Worm (Caenorhabditis elegans) whole organism, late embryonic: ENCODE measurements around the gene phlp-2.

Source experiments
- C08G9.2 ChIP-seq: sonication (generic microtip); optimal IDR thresholded peaks from 2 replicates; lab custom pipeline; 2016; ENCODE audit warnings: mild to moderate bottlenecking, missing genetic modification characterization, moderate library complexity, missing compliant biosample characterization
- F13H6.1 ChIP-seq: sonication (generic microtip); optimal IDR thresholded peaks from 2 replicates; lab custom pipeline; 2016; ENCODE audit warnings: missing genetic modification characterization, missing compliant biosample characterization
- Y22D7AL.16 ChIP-seq: sonication (generic microtip); optimal IDR thresholded peaks from 2 replicates; lab custom pipeline; 2016; ENCODE audit warnings: missing genetic modification characterization, missing compliant biosample characterization
- ama-1 ChIP-seq: fragments of 150-350 bp; optimal IDR thresholded peaks from 2 replicates; lab custom pipeline; 2014
- ceh-14 ChIP-seq: sonication (generic microtip); optimal IDR thresholded peaks from 2 replicates; lab custom pipeline; 2016; ENCODE audit warnings: missing genotype, missing genetic modification characterization, missing compliant biosample characterization
- ceh-18 ChIP-seq: sonication (generic microtip); optimal IDR thresholded peaks from 2 replicates; lab custom pipeline; 2016; ENCODE audit warnings: missing genetic modification characterization, missing compliant biosample characterization
- ceh-19 ChIP-seq: fragments of 200-800 bp; sonication (Bioruptor generic); optimal IDR thresholded peaks from 2 replicates; lab custom pipeline; 2018; ENCODE audit warnings: mild to moderate bottlenecking, missing genetic modification characterization, missing compliant biosample characterization
- ceh-2 ChIP-seq: sonication (generic microtip); optimal IDR thresholded peaks from 2 replicates; lab custom pipeline; 2016; ENCODE audit warnings: missing genotype, missing genetic modification characterization, missing compliant biosample characterization
- ceh-22 ChIP-seq: sonication (generic microtip); optimal IDR thresholded peaks from 2 replicates; lab custom pipeline; 2017; ENCODE audit warnings: missing biosample characterization, missing genetic modification characterization
- ceh-24 ChIP-seq: sonication (generic microtip); optimal IDR thresholded peaks from 2 replicates; lab custom pipeline; 2016; ENCODE audit warnings: mild to moderate bottlenecking, missing genetic modification characterization, missing compliant biosample characterization
- ceh-30 ChIP-seq: fragments of 150-350 bp; optimal IDR thresholded peaks from 2 replicates; lab custom pipeline; 2014; ENCODE audit warnings: missing biosample characterization, missing genetic modification characterization
- ceh-31 ChIP-seq: sonication (generic microtip); optimal IDR thresholded peaks from 2 replicates; lab custom pipeline; 2016; ENCODE audit warnings: missing genetic modification characterization, missing compliant biosample characterization
- ceh-34 ChIP-seq: sonication (generic microtip); optimal IDR thresholded peaks from 2 replicates; lab custom pipeline; 2016; ENCODE audit warnings: mild to moderate bottlenecking, missing genetic modification characterization, missing compliant biosample characterization
- ceh-45 ChIP-seq: fragments of 200-800 bp; sonication (Bioruptor generic); IDR thresholded peaks from 2 replicates; pipeline ENCODE4 v1.3.6; 2022; ENCODE audit warnings: missing genetic modification reagents, missing genetic modification characterization, missing compliant biosample characterization
- ceh-48 ChIP-seq: sonication (generic microtip); optimal IDR thresholded peaks from 2 replicates; lab custom pipeline; 2016; ENCODE audit warnings: missing genetic modification characterization, inconsistent platforms, missing compliant biosample characterization
- ceh-6 ChIP-seq: fragments of 200-800 bp; sonication (Bioruptor generic); optimal IDR thresholded peaks from 2 replicates; lab custom pipeline; 2018; ENCODE audit warnings: mild to moderate bottlenecking, missing genetic modification characterization, missing compliant biosample characterization
- che-1 ChIP-seq: sonication (generic microtip); optimal IDR thresholded peaks from 2 replicates; lab custom pipeline; 2016; ENCODE audit warnings: mild to moderate bottlenecking, missing genetic modification characterization, missing compliant biosample characterization
- dmd-4 ChIP-seq: sonication (generic microtip); optimal IDR thresholded peaks from 2 replicates; lab custom pipeline; 2016; ENCODE audit warnings: borderline replicate concordance, missing genetic modification characterization, missing compliant biosample characterization
- dve-1 ChIP-seq: sonication (generic microtip); optimal IDR thresholded peaks from 2 replicates; lab custom pipeline; 2017; ENCODE audit warnings: antibody characterized with exemption, mild to moderate bottlenecking, missing genetic modification characterization, missing compliant biosample characterization
- elt-2 ChIP-seq: sonication (generic microtip); optimal IDR thresholded peaks from 2 replicates; lab custom pipeline; 2016; ENCODE audit warnings: missing genetic modification reagents, missing genetic modification characterization, missing compliant biosample characterization
- elt-4 ChIP-seq: sonication (generic microtip); optimal IDR thresholded peaks from 2 replicates; lab custom pipeline; 2016; ENCODE audit warnings: missing genetic modification characterization, missing compliant biosample characterization
- ets-4 ChIP-seq: sonication (generic microtip); optimal IDR thresholded peaks from 2 replicates; lab custom pipeline; 2016; ENCODE audit warnings: missing genetic modification characterization, missing compliant biosample characterization
- fax-1 ChIP-seq: sonication (generic microtip); optimal IDR thresholded peaks from 2 replicates; lab custom pipeline; 2016; ENCODE audit warnings: missing genotype, missing genetic modification characterization, missing compliant biosample characterization
- fkh-10 ChIP-seq: fragments of 150-350 bp; optimal IDR thresholded peaks from 2 replicates; lab custom pipeline; 2014; ENCODE audit warnings: missing biosample characterization, missing genetic modification reagents, missing genetic modification characterization
- fkh-6 ChIP-seq: sonication (generic microtip); optimal IDR thresholded peaks from 2 replicates; lab custom pipeline; 2016; ENCODE audit warnings: missing genetic modification characterization, missing compliant biosample characterization
- hlh-13 ChIP-seq: fragments of 200-800 bp; sonication (Bioruptor generic); optimal IDR thresholded peaks from 2 replicates; lab custom pipeline; 2018; ENCODE audit warnings: mild to moderate bottlenecking, missing genetic modification characterization, missing compliant biosample characterization
- hlh-30 ChIP-seq: sonication (generic microtip); optimal IDR thresholded peaks from 2 replicates; lab custom pipeline; 2017; ENCODE audit warnings: antibody characterized with exemption, missing genetic modification characterization, missing compliant biosample characterization; ENCODE audit not compliant: insufficient read depth
- hlh-6 ChIP-seq: sonication (generic microtip); optimal IDR thresholded peaks from 2 replicates; lab custom pipeline; 2016; ENCODE audit warnings: missing genotype, missing genetic modification characterization, missing compliant biosample characterization
- hlh-8 ChIP-seq: sonication (generic microtip); optimal IDR thresholded peaks from 2 replicates; lab custom pipeline; 2016; ENCODE audit warnings: missing genotype, missing genetic modification characterization, missing compliant biosample characterization
- lin-11 ChIP-seq: fragments of 200-800 bp; sonication (Bioruptor generic); optimal IDR thresholded peaks from 2 replicates; lab custom pipeline; 2018; ENCODE audit warnings: mild to moderate bottlenecking, missing genetic modification characterization, missing compliant biosample characterization
- madf-2 ChIP-seq: sonication (generic microtip); optimal IDR thresholded peaks from 2 replicates; lab custom pipeline; 2017; ENCODE audit warnings: missing genetic modification characterization, missing compliant biosample characterization
- nfya-1 ChIP-seq: sonication (generic microtip); optimal IDR thresholded peaks from 2 replicates; lab custom pipeline; 2017; ENCODE audit warnings: missing genetic modification characterization, mild to moderate bottlenecking, missing compliant biosample characterization, antibody characterized with exemption, moderate library complexity
- nhr-11 ChIP-seq: fragments of 150-350 bp; optimal IDR thresholded peaks from 2 replicates; lab custom pipeline; 2014; ENCODE audit warnings: missing biosample characterization, missing genetic modification characterization
- nhr-232 ChIP-seq: sonication (generic microtip); optimal IDR thresholded peaks from 2 replicates; lab custom pipeline; 2016; ENCODE audit warnings: missing genetic modification characterization, missing compliant biosample characterization
- pax-1 ChIP-seq: fragments of 150-350 bp; optimal IDR thresholded peaks from 2 replicates; lab custom pipeline; 2014; ENCODE audit warnings: missing biosample characterization, missing genetic modification characterization
- pha-2 ChIP-seq: sonication (generic microtip); optimal IDR thresholded peaks from 2 replicates; lab custom pipeline; 2017; ENCODE audit warnings: mild to moderate bottlenecking, missing genetic modification characterization, missing compliant biosample characterization
- pha-4 ChIP-seq: fragments of 150-350 bp; optimal IDR thresholded peaks from 2 replicates; lab custom pipeline; 2018; ENCODE audit warnings: missing biosample characterization, missing genetic modification reagents, missing genetic modification characterization
- pqm-1 ChIP-seq: sonication (generic microtip); optimal IDR thresholded peaks from 2 replicates; lab custom pipeline; 2016; ENCODE audit warnings: missing genetic modification characterization, missing compliant biosample characterization
- ref-2 ChIP-seq: sonication (generic microtip); optimal IDR thresholded peaks from 2 replicates; lab custom pipeline; 2016; ENCODE audit warnings: missing genetic modification characterization, missing compliant biosample characterization
- rnt-1 ChIP-seq: sonication (generic microtip); optimal IDR thresholded peaks from 2 replicates; lab custom pipeline; 2016; ENCODE audit warnings: missing genetic modification characterization, missing compliant biosample characterization
- syd-9 ChIP-seq: sonication (generic microtip); optimal IDR thresholded peaks from 2 replicates; lab custom pipeline; 2016; ENCODE audit warnings: mild to moderate bottlenecking, missing genetic modification characterization, moderate library complexity, missing compliant biosample characterization
- tbx-2 ChIP-seq: sonication (generic microtip); optimal IDR thresholded peaks from 2 replicates; lab custom pipeline; 2016; ENCODE audit warnings: missing genetic modification characterization, missing compliant biosample characterization
- tbx-7 ChIP-seq: sonication (generic microtip); optimal IDR thresholded peaks from 2 replicates; lab custom pipeline; 2016; ENCODE audit warnings: missing genotype, missing genetic modification characterization, missing compliant biosample characterization
- ttx-3 ChIP-seq: sonication (generic microtip); optimal IDR thresholded peaks from 2 replicates; lab custom pipeline; 2016; ENCODE audit warnings: missing genetic modification reagents, missing genetic modification characterization, missing compliant biosample characterization
- unc-3 ChIP-seq, 2 experiments: fragments of 200-800 bp in 1 of 2; sonication (Bioruptor generic) in 1 of 2; sonication (generic microtip) in 1 of 2; conservative IDR thresholded peaks in 1 of 2; optimal IDR thresholded peaks in 1 of 2; 2 replicates each; pipeline versions ENCODE4 v1.3.6 to Lab custom; 2016 to 2022; ENCODE audit warnings: missing compliant biosample characterization in 2 of 2, missing genetic modification characterization in 2 of 2, missing genetic modification reagents in 1 of 2
- unc-42 ChIP-seq: sonication (generic microtip); optimal IDR thresholded peaks from 2 replicates; lab custom pipeline; 2016; ENCODE audit warnings: missing genotype, missing genetic modification characterization, missing compliant biosample characterization
- unc-55 ChIP-seq: sonication (generic microtip); optimal IDR thresholded peaks from 2 replicates; lab custom pipeline; 2017; ENCODE audit warnings: missing biosample characterization, missing genetic modification reagents, missing genetic modification characterization
- unc-86 ChIP-seq: sonication (generic microtip); optimal IDR thresholded peaks from 2 replicates; lab custom pipeline; 2016; ENCODE audit warnings: missing genetic modification characterization, missing compliant biosample characterization
- zip-5 ChIP-seq: sonication (generic microtip); optimal IDR thresholded peaks from 2 replicates; lab custom pipeline; 2016; ENCODE audit warnings: missing genetic modification characterization, missing compliant biosample characterization
- ztf-16 ChIP-seq: sonication (generic microtip); optimal IDR thresholded peaks from 2 replicates; lab custom pipeline; 2017; ENCODE audit warnings: missing genetic modification characterization, missing compliant biosample characterization

Gene phlp-2

DNA sequence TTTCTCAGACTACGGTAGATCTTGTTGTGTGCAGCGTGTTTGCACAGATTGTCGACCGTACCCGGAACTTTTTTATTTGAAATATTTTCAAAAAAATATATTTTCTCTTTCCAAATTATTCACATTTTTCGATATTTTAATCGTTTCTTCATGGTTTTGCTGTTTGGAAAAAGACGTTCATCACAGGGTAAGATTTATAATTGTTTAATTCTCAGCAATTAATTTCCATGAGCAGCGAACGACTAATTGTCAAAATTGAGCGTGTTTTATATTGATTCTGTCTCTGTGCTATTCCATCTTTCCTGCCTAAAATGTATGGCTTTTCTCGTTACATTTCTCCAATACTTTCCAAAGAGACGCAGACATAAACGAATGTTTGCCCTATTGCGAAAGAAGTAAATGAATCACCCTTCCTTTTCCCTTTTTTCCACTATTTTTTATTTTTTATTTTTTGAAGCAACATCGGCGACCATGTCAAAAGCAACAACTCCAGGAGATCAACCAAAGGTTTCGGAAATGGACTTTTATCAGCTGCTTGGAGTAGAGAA is 18.1 kb upstream of the phlp-2 start, which contains the start of gene dnj-16:
Gene dnj-16, plus strand, starts transcription at position 51 of the 548 bp plus-strand sequence.
- TF ChIP-seq unc-42 (tag; lab: Kevin White, UChicago) (peak; percentile 58), nhr-232 (no peak), ceh-31 (peak; percentile 52), nfya-1 (tag; lab: Kevin White, UChicago) (peak; percentile 4), ceh-48 (tag; lab: Kevin White, UChicago) (peak; percentile 61), ceh-45 (GFP tag; lab: Robert Waterston, UW) (no peak), unc-86 (no peak), syd-9 (tag; lab: Kevin White, UChicago) (no peak), unc-55 (GFP tag; lab: Kevin White, UChicago) (peak; percentile 26)
- TF ChIP-seq, all 69 proteins: peak for 5

DNA sequence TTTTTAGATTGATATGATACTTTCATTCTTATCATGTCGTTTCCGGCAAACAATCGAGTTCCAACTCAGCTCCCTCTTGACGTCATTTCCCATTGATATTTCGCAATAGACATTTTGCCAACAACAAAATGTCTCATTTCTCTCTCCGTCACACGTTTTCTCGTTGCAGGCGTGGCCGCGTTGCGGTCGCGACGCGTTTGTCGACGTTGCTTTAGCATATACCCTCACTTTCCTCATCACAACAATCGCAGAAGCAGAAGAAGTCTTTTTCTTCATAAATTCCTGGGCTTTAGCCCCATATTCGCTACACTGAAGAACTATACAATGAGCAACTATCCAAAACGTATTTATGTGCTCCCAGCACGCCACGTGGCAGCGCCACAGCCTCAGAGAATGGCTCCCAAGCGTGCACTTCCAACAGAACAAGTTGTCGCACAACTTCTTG is 15.6 kb upstream of the phlp-2 start, which contains the start of gene xbp-1:
Gene xbp-1, plus strand, starts transcription at position 151 of the 445 bp plus-strand sequence.
- TF ChIP-seq pha-2, result no peak
- TF ChIP-seq zip-5 (tag; lab: Kevin White, UChicago), result no peak
- peak; percentile 87 for TF ChIP-seq nfya-1 (tag; lab: Kevin White, UChicago)
- TF ChIP-seq pax-1, result peak; percentile 77
- no peak for TF ChIP-seq ceh-22 (tag; lab: Kevin White, UChicago)
- no peak for TF ChIP-seq ceh-34 (tag; lab: Kevin White, UChicago)
- TF ChIP-seq hlh-13 (GFP tag; lab: Kevin White, UChicago), result no peak
- no peak for TF ChIP-seq ceh-45 (GFP tag; lab: Robert Waterston, UW)
- peak; percentile 69 for TF ChIP-seq tbx-2 (tag; lab: Kevin White, UChicago)
- TF ChIP-seq pha-4 (tag; lab: Kevin White, UChicago), result no peak
- TF ChIP-seq nhr-232, result no peak
- TF ChIP-seq ama-1 (lab: Kevin White, UChicago), result peak; percentile 23
- TF ChIP-seq unc-42 (tag; lab: Kevin White, UChicago), result peak; percentile 51
- no peak for TF ChIP-seq ztf-16 (tag; lab: Kevin White, UChicago)
- TF ChIP-seq dmd-4, result peak; percentile 41
- TF ChIP-seq elt-4 (tag; lab: Kevin White, UChicago), result no peak
- no peak for TF ChIP-seq lin-11 (tag; lab: Kevin White, UChicago)
- TF ChIP-seq F13H6.1 (tag; lab: Kevin White, UChicago), result no peak
- TF ChIP-seq ceh-2 (tag; lab: Kevin White, UChicago), result no peak
- TF ChIP-seq madf-2, result peak; percentile 22
- TF ChIP-seq che-1 (tag; lab: Kevin White, UChicago), result no peak
- TF ChIP-seq fax-1 (tag; lab: Kevin White, UChicago), result no peak
- TF ChIP-seq tbx-7 (tag; lab: Kevin White, UChicago), result no peak
- no peak for TF ChIP-seq ceh-19 (GFP tag; lab: Kevin White, UChicago)
- no peak for TF ChIP-seq Y22D7AL.16
- TF ChIP-seq rnt-1, result peak; percentile 76
- TF ChIP-seq ceh-30 (tag; lab: Kevin White, UChicago), result no peak
- TF ChIP-seq ttx-3 (tag; lab: Kevin White, UChicago), result no peak
- TF ChIP-seq hlh-6 (tag; lab: Kevin White, UChicago), result no peak
- no peak for TF ChIP-seq unc-3 (GFP tag; conservative IDR thresholded peaks at IDR 0.05; lab: Robert Waterston, UW)
- no peak for TF ChIP-seq unc-3 (tag; optimal IDR thresholded peaks at IDR 0.05; lab: Kevin White, UChicago)
- peak; percentile 71 for TF ChIP-seq ceh-18
- peak; percentile 68 for TF ChIP-seq ref-2 (tag; lab: Kevin White, UChicago)
- TF ChIP-seq fkh-6 (tag; lab: Kevin White, UChicago), result no peak
- peak; percentile 38 for TF ChIP-seq ceh-14 (tag; lab: Kevin White, UChicago)
- peak; percentile 90 for TF ChIP-seq unc-55 (GFP tag; lab: Kevin White, UChicago)
- peak; percentile 76 for TF ChIP-seq elt-2
- TF ChIP-seq ceh-24 (tag; lab: Kevin White, UChicago), result no peak
- TF ChIP-seq ceh-6 (GFP tag; lab: Kevin White, UChicago), result no peak
- peak; percentile 38 for TF ChIP-seq ets-4 (tag; lab: Kevin White, UChicago)
- no peak for TF ChIP-seq nhr-11 (tag; lab: Kevin White, UChicago)
- peak; percentile 87 for TF ChIP-seq dve-1 (tag; lab: Kevin White, UChicago)
- TF ChIP-seq hlh-8 (tag; lab: Kevin White, UChicago), result no peak
- peak; percentile 62 for TF ChIP-seq hlh-30 (tag; lab: Kevin White, UChicago)
- peak; percentile 20 for TF ChIP-seq fkh-10 (GFP tag; lab: Kevin White, UChicago)
- peak; percentile 59 for TF ChIP-seq pqm-1 (tag; lab: Kevin White, UChicago)
- TF ChIP-seq ceh-31, result peak; percentile 71
- TF ChIP-seq C08G9.2, result peak; percentile 11
